Worm (Caenorhabditis elegans) whole organism, young adult: ENCODE results near the gene C18D4.12.

Source experiments
- Y53G8AR.9 ChIP-seq: fragments of 200-800 bp; sonication (Bioruptor generic); conservative IDR thresholded peaks from 2 replicates; pipeline ENCODE4 v1.3.6; 2022; ENCODE audit warnings: missing genetic modification reagents, missing genetic modification characterization, missing compliant biosample characterization
- akir-1 ChIP-seq: fragments of 200-800 bp; sonication (Bioruptor generic); optimal IDR thresholded peaks from 2 replicates; lab custom pipeline; 2018; ENCODE audit warnings: mild to moderate bottlenecking, missing genetic modification characterization, moderate library complexity, missing compliant biosample characterization
- ama-1 ChIP-seq, 3 experiments: fragments of 150-350 bp in 1 of 3; sonication (generic microtip) in 2 of 3; optimal IDR thresholded peaks; 2 replicates each; lab custom pipeline; 2014 to 2018; ENCODE audit warnings: missing biosample characterization in 2 of 3, missing genetic modification characterization in 2 of 3, missing genetic modification reagents in 2 of 3
- let-607 ChIP-seq, 2 experiments: fragments of 200-800 bp in 1 of 2; sonication (Bioruptor generic) in 1 of 2; sonication (generic microtip) in 1 of 2; optimal IDR thresholded peaks; 2 replicates each; lab custom pipeline; 2016 to 2018; ENCODE audit warnings: mild to moderate bottlenecking in 2 of 2, missing compliant biosample characterization in 2 of 2, missing genetic modification characterization in 2 of 2, moderate library complexity in 2 of 2, missing genotype in 1 of 2
- nhr-80 ChIP-seq: sonication (generic microtip); optimal IDR thresholded peaks from 2 replicates; lab custom pipeline; 2016; ENCODE audit warnings: missing genetic modification characterization, missing compliant biosample characterization
- unc-130 ChIP-seq: sonication (generic microtip); optimal IDR thresholded peaks from 2 replicates; lab custom pipeline; 2016; ENCODE audit warnings: missing genetic modification reagents, missing genetic modification characterization, missing compliant biosample characterization

ce11 chrV:17580017-17580416 is 49.6 kb upstream of the C18D4.12 start:
- no peak for TF ChIP-seq nhr-80 (tag; lab: Kevin White, UChicago)
- TF ChIP-seq ama-1 (optimal IDR thresholded peaks at IDR 0.05; lab: Kevin White, UChicago) = no peak
- TF ChIP-seq ama-1 (GFP tag; optimal IDR thresholded peaks at IDR 0.05; lab: Kevin White, UChicago) = no peak
- TF ChIP-seq akir-1 (GFP tag; lab: Kevin White, UChicago) = no peak
- TF ChIP-seq let-607 (tag; optimal IDR thresholded peaks at IDR 0.05; lab: Kevin White, UChicago) = no peak
- TF ChIP-seq unc-130 (GFP tag; lab: Kevin White, UChicago) = no peak
- no peak for TF ChIP-seq Y53G8AR.9 (GFP tag; lab: Robert Waterston, UW)
